Worm (Caenorhabditis elegans): ENCODE measurements around the gene flad-1.
A peak's percentile ranks its signal among the peaks of the same experiment; 100 is the strongest.

DNA sequence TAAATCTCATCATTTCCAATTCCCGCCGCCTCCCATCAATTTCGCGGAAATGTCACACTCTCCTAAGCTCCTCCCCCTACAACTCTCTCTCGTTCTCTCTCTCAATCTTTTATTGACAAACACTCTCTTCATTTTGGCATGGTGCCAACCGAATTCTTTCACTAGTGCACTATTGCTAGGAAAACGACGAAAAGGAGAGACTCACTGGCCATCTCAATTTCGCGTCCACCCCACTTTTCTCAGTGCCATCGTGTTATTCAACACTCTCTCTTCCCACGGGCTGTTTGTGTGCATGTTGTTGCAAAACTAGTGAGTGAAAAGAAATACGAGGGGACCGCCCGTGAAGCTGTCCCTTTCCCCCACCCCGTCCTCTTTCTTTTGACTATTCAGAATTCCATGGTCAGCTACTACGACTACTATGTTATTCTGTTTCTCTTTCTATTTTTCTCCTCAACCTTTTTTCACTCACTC is 41.0 kb downstream of the flad-1 start:
- TF ChIP-seq pqm-1 (tag; optimal IDR thresholded peaks at IDR 0.05) (no peak), unc-62 (GFP tag; optimal IDR thresholded peaks at IDR 0.05) (peak; percentile 74), ama-1 (optimal IDR thresholded peaks at IDR 0.05) (no peak), mdl-1 (tag; optimal IDR thresholded peaks at IDR 0.05) (no peak), fos-1 (tag; optimal IDR thresholded peaks at IDR 0.05) (no peak), egl-27 (tag; optimal IDR thresholded peaks at IDR 0.05) (no peak), nhr-11 (tag; optimal IDR thresholded peaks at IDR 0.05) (peak; percentile 77), nhr-77 (tag; optimal IDR thresholded peaks at IDR 0.05) (no peak), skn-1 (tag; optimal IDR thresholded peaks at IDR 0.05) (no peak), eor-1 (tag; optimal IDR thresholded peaks at IDR 0.05) (no peak), elt-2 (tag; optimal IDR thresholded peaks at IDR 0.05) (no peak), ceh-82 (tag; optimal IDR thresholded peaks at IDR 0.05) (no peak), ceh-28 (tag; optimal IDR thresholded peaks at IDR 0.05) (no peak), fkh-10 (GFP tag; optimal IDR thresholded peaks at IDR 0.05) (peak; percentile 27)

Measured in whole organism, L3 larva.